Worm (Caenorhabditis elegans) whole organism, L3 larva: ENCODE results near the gene C39B5.5.

Source experiments
- ama-1 ChIP-seq: fragments of 150-350 bp; optimal IDR thresholded peaks from 2 replicates; lab custom pipeline; 2018
- ceh-16 ChIP-seq: sonication (generic microtip); optimal IDR thresholded peaks from 2 replicates; lab custom pipeline; 2017; ENCODE audit warnings: missing biosample characterization, missing genetic modification characterization
- ceh-82 ChIP-seq: fragments of 150-350 bp; optimal IDR thresholded peaks from 2 replicates; lab custom pipeline; 2014; ENCODE audit warnings: missing biosample characterization, missing genetic modification characterization
- egl-27 ChIP-seq: sonication (generic microtip); optimal IDR thresholded peaks from 4 replicates; lab custom pipeline; 2017; ENCODE audit warnings: missing biosample characterization, missing genetic modification reagents, missing genetic modification characterization
- fos-1 ChIP-seq: fragments of 150-350 bp; optimal IDR thresholded peaks from 2 replicates; lab custom pipeline; 2014; ENCODE audit warnings: missing biosample characterization, missing genetic modification characterization
- nfya-1 ChIP-seq: sonication (generic microtip); optimal IDR thresholded peaks from 2 replicates; lab custom pipeline; 2017; ENCODE audit warnings: missing genetic modification characterization, mild to moderate bottlenecking, missing compliant biosample characterization, antibody characterized with exemption, moderate library complexity; ENCODE audit not compliant: insufficient read depth
- nhr-12 ChIP-seq: fragments of 150-350 bp; optimal IDR thresholded peaks from 2 replicates; lab custom pipeline; 2014; ENCODE audit warnings: missing biosample characterization, missing genetic modification characterization
- pha-4 ChIP-seq: fragments of 150-350 bp; optimal IDR thresholded peaks from 2 replicates; lab custom pipeline; 2014; ENCODE audit warnings: missing biosample characterization, missing genetic modification reagents, missing genetic modification characterization
- sea-2 ChIP-seq: fragments of 150-350 bp; sonication (generic microtip); optimal IDR thresholded peaks from 4 replicates; lab custom pipeline; 2014; ENCODE audit warnings: missing biosample characterization, missing genetic modification reagents, missing genetic modification characterization
- snpc-4 ChIP-seq: fragments of 150-350 bp; optimal IDR thresholded peaks from 2 replicates; lab custom pipeline; 2014; ENCODE audit warnings: missing biosample characterization, missing genetic modification characterization
- unc-62 ChIP-seq: fragments of 150-350 bp; sonication (generic microtip); optimal IDR thresholded peaks from 4 replicates; lab custom pipeline; 2014; ENCODE audit warnings: missing biosample characterization, missing genetic modification reagents, missing genetic modification characterization
- ztf-11 ChIP-seq: fragments of 150-350 bp; optimal IDR thresholded peaks from 2 replicates; lab custom pipeline; 2014; ENCODE audit warnings: missing biosample characterization, missing genetic modification characterization

- TF ChIP-seq nhr-12 (tag; lab: Kevin White, UChicago), result no peak
- no peak for TF ChIP-seq sea-2 (GFP tag; lab: Kevin White, UChicago)
- TF ChIP-seq unc-62 (GFP tag; lab: Kevin White, UChicago), result no peak
- TF ChIP-seq ztf-11 (tag; lab: Kevin White, UChicago), result no peak
- no peak for TF ChIP-seq ceh-82 (tag; lab: Kevin White, UChicago)
- no peak for TF ChIP-seq fos-1 (tag; lab: Kevin White, UChicago)
- no peak for TF ChIP-seq ceh-16
- TF ChIP-seq snpc-4 (tag; lab: Kevin White, UChicago), result no peak
- no peak for TF ChIP-seq pha-4 (tag; lab: Kevin White, UChicago)
- no peak for TF ChIP-seq nfya-1 (tag; lab: Kevin White, UChicago)
- TF ChIP-seq ama-1 (lab: Kevin White, UChicago), result no peak
- TF ChIP-seq egl-27 (tag; lab: Kevin White, UChicago), result no peak
Observed at ce11 chrIII:2224478-2224877, 16.5 kb downstream of the C39B5.5 start, which contains the start of gene fbxa-38.
